Fruit fly (Drosophila melanogaster) S2 (cell line): Measurements from ENCODE around the gene CG6565.

ENCODE experiments used
- CG8478 ChIP-seq: fragments of >200 bp; optimal IDR thresholded peaks from 2 replicates; lab custom pipeline; 2018
- CTCF ChIP-seq, 2 experiments: fragments of >200 bp; optimal IDR thresholded peaks; 2 replicates each; lab custom pipeline; 2018

DNA sequence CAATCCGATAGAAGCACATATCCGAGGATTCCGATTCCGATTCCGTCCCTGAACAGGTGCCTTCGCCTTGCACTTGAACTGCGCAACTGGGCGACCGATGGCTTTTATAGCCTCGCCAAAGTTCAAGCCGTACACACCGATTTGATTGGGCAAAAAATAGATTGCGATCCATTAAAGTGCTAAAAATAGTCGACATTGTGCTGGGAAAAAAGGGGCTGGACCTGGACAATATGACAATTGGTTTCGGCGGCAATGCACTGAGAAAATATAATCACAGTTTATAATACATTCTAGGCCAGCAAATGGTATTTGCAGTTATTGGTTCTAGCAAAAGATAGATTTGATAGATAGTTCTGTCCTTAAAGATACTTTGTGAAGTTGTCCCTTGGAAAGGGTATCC is 12.4 kb upstream of the CG6565 start, which contains the start of gene CG9377:
- TF ChIP-seq CTCF (optimal IDR thresholded peaks at IDR 0.05; lab: Kevin White, UChicago): no peak
- TF ChIP-seq CG8478 (lab: Kevin White, UChicago): no peak
